Fruit fly (Drosophila melanogaster): ENCODE results near the gene Fie.

Gene Fie

DNA sequence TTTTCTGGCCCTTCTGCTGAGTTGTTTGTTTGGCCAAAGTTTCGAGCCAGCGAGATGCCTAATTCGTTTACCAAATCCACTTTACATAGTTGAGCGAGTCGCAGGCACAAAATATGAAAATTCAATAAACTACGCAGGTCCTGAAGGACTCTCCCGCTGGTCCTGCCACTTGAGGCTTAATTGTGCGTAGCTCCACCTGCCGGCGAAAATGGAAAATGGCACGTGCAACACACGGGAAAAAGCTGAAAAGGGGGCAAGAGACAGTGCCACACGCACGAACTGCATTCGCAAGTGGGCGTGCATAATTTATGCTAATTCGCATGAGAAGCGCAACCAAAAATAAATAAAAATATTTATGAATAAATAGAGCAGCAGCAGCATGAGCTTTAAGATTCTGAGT lies 6.4 kb upstream of the Fie start:
- TF ChIP-seq gl (tag; optimal IDR thresholded peaks at IDR 0.05) (no peak), CG8301 (tag; optimal IDR thresholded peaks at IDR 0.05) (no peak), CG12605 (GFP tag; IDR thresholded peaks at IDR 0.05) (no peak), CG10348 (GFP tag; IDR thresholded peaks at IDR 0.05) (no peak), Pif1A (GFP tag; optimal IDR thresholded peaks at IDR 0.05) (no peak), CG32121 (GFP tag; IDR thresholded peaks at IDR 0.05) (no peak), CG8159 (tag; optimal IDR thresholded peaks at IDR 0.05) (no peak), fd96Ca (GFP tag; IDR thresholded peaks at IDR 0.05) (no peak), CG34367 (tag; optimal IDR thresholded peaks at IDR 0.05) (no peak), CG4496 (GFP tag; IDR thresholded peaks at IDR 0.05) (no peak), CG17806 (tag; optimal IDR thresholded peaks at IDR 0.05) (no peak), D1 (tag; optimal IDR thresholded peaks at IDR 0.05) (no peak), Snoo (tag; optimal IDR thresholded peaks at IDR 0.05) (no peak), CG15710 (tag; optimal IDR thresholded peaks at IDR 0.05) (no peak), Pif1B (GFP tag; optimal IDR thresholded peaks at IDR 0.05) (no peak), CG14655 (GFP tag; optimal IDR thresholded peaks at IDR 0.05) (no peak)

DNA sequence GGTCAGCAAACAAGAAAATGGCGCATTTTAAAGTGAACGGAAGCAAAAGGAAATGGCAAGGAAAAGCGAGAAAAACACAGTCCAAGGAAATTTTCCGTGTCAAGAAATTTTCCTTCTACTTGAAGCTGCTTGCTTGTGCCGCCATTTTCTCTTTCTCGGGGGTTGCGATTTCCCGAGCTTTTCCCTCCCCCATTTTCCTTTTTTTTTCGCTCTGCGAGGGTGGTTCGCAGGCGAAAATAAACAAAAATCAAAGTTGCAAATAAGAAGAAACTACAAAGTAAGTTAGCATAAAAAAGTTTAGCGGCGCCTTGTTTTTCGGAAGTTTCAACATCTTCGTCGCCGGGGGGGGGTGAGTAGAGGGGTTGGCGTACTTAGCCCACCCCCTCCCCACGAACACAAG lies 5.0 kb upstream of the Fie start:
- TF ChIP-seq Pif1A (GFP tag; optimal IDR thresholded peaks at IDR 0.05), result no peak
- no peak for TF ChIP-seq CG14655 (GFP tag; optimal IDR thresholded peaks at IDR 0.05)
- no peak for TF ChIP-seq rn (GFP tag; IDR thresholded peaks at IDR 0.05)
- TF ChIP-seq CG12605 (GFP tag; IDR thresholded peaks at IDR 0.05), result no peak
- no peak for TF ChIP-seq CG34367 (tag; optimal IDR thresholded peaks at IDR 0.05)
- no peak for TF ChIP-seq CG8159 (tag; optimal IDR thresholded peaks at IDR 0.05)
- TF ChIP-seq CG32121 (GFP tag; IDR thresholded peaks at IDR 0.05), result no peak
- no peak for TF ChIP-seq EcR (GFP tag; optimal IDR thresholded peaks at IDR 0.05)
- no peak for TF ChIP-seq Pif1B (GFP tag; optimal IDR thresholded peaks at IDR 0.05)
- no peak for TF ChIP-seq Snoo (tag; optimal IDR thresholded peaks at IDR 0.05)

- peak; percentile 18 for TF ChIP-seq Pif1B (GFP tag; optimal IDR thresholded peaks at IDR 0.05)
- peak; percentile 47 for TF ChIP-seq CG15710 (tag; optimal IDR thresholded peaks at IDR 0.05)
- TF ChIP-seq CG9948 (tag; optimal IDR thresholded peaks at IDR 0.05), result peak; percentile 43
- TF ChIP-seq CG14655 (GFP tag; optimal IDR thresholded peaks at IDR 0.05), result peak; percentile 66
- no peak for TF ChIP-seq D1 (tag; optimal IDR thresholded peaks at IDR 0.05)
- TF ChIP-seq CG32121 (GFP tag; IDR thresholded peaks at IDR 0.05), result no peak
- peak; percentile 32 for TF ChIP-seq CG34367 (tag; optimal IDR thresholded peaks at IDR 0.05)
- TF ChIP-seq CG8159 (tag; optimal IDR thresholded peaks at IDR 0.05), result peak; percentile 57
- TF ChIP-seq CG17806 (tag; optimal IDR thresholded peaks at IDR 0.05), result peak; percentile 50
- no peak for TF ChIP-seq CG13204 (GFP tag; optimal IDR thresholded peaks at IDR 0.05)
- TF ChIP-seq CG10348 (GFP tag; IDR thresholded peaks at IDR 0.05), result no peak
- no peak for TF ChIP-seq CG12605 (GFP tag; IDR thresholded peaks at IDR 0.05)
- peak; percentile 57 for TF ChIP-seq CG8301 (tag; optimal IDR thresholded peaks at IDR 0.05)
Observed at dm6 chr3L:3890860-3891259, 1.5 kb upstream of the Fie start.

- TF ChIP-seq CG14655 (GFP tag; optimal IDR thresholded peaks at IDR 0.05) (no peak), gl (tag; optimal IDR thresholded peaks at IDR 0.05) (no peak), CG15710 (tag; optimal IDR thresholded peaks at IDR 0.05) (no peak), EcR (GFP tag; optimal IDR thresholded peaks at IDR 0.05) (no peak), CG13204 (GFP tag; optimal IDR thresholded peaks at IDR 0.05) (no peak), Pif1B (GFP tag; optimal IDR thresholded peaks at IDR 0.05) (no peak), CG32121 (GFP tag; IDR thresholded peaks at IDR 0.05) (no peak), CG17806 (tag; optimal IDR thresholded peaks at IDR 0.05) (no peak), fd96Ca (GFP tag; IDR thresholded peaks at IDR 0.05) (no peak), CG10348 (GFP tag; IDR thresholded peaks at IDR 0.05) (no peak), CG8301 (tag; optimal IDR thresholded peaks at IDR 0.05) (no peak), Snoo (tag; optimal IDR thresholded peaks at IDR 0.05) (no peak), D1 (tag; optimal IDR thresholded peaks at IDR 0.05) (no peak), CG9948 (tag; optimal IDR thresholded peaks at IDR 0.05) (no peak)
Observed at dm6 chr3L:3894413-3894812, 2.0 kb downstream of the Fie start.

DNA sequence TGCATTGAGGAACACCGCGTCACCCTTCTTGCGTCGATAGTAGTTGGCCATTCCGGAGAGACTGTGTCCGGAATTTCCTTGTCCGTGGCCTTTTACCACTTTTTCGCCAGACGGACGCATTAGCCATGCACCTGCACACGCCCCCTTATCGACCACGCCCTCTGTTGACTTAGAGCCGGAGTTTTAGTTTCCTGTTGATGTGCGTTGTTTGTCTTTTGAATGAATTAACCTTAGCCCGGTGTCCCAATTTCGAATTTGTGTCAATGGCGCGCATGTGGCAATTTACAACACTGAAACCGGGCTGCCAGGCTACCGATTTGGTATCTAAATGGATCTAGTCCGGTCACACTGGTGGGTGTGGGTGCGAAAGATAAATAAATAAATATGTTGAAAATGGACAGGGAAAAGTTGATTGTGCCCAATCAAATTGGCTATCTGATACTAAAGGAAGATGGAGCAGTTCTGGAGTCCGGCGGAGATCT lies 4.2 kb downstream of the Fie start, which contains the start of the genes Gr63a and Lamtor4:
Gr63a (minus strand) TSS at position 51 of the 482 bp plus-strand sequence.
Lamtor4 (plus strand) TSS at position 348 of the 482 bp plus-strand sequence.
- no peak for TF ChIP-seq CG8301 (tag; optimal IDR thresholded peaks at IDR 0.05)
- peak; percentile 17 for TF ChIP-seq Snoo (tag; optimal IDR thresholded peaks at IDR 0.05)
- TF ChIP-seq rn (GFP tag; IDR thresholded peaks at IDR 0.05), result no peak
- 0 out of 2 replicates have a peak, but pooled peaks have one; percentile 17 for TF ChIP-seq CG32121 (GFP tag; IDR thresholded peaks at IDR 0.05)

DNA sequence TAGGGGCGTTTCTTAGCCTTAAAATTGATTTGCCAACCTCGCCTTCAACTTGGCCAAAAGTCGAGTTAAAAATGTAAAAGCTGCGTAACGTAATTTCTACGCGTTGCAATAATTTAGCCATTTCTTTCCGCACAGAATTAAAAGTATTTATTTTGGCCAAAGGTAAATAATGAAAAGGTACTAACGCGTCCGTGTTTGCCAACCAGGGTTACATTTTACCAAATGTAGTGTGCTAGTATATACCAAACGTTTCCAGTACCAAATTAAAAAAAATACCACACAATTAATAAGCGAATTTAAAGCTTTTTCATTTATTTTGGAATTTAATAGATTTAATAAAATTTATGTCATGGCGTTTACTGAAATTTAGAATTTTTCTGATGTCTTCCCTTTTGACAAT lies 6.6 kb downstream of the Fie start, which contains the start of gene Ccz1:
Ccz1 (minus strand) TSS at position 179 of the 400 bp plus-strand sequence.
- TF ChIP-seq CG8159 (tag; optimal IDR thresholded peaks at IDR 0.05), result peak; percentile 17
- TF ChIP-seq fd96Ca (GFP tag; IDR thresholded peaks at IDR 0.05), result no peak
- TF ChIP-seq CG17806 (tag; optimal IDR thresholded peaks at IDR 0.05), result no peak
- TF ChIP-seq Snoo (tag; optimal IDR thresholded peaks at IDR 0.05), result no peak
- TF ChIP-seq CG12605 (GFP tag; IDR thresholded peaks at IDR 0.05), result no peak
- TF ChIP-seq Pif1B (GFP tag; optimal IDR thresholded peaks at IDR 0.05), result no peak
- no peak for TF ChIP-seq CG32121 (GFP tag; IDR thresholded peaks at IDR 0.05)
- TF ChIP-seq gl (tag; optimal IDR thresholded peaks at IDR 0.05), result no peak

DNA sequence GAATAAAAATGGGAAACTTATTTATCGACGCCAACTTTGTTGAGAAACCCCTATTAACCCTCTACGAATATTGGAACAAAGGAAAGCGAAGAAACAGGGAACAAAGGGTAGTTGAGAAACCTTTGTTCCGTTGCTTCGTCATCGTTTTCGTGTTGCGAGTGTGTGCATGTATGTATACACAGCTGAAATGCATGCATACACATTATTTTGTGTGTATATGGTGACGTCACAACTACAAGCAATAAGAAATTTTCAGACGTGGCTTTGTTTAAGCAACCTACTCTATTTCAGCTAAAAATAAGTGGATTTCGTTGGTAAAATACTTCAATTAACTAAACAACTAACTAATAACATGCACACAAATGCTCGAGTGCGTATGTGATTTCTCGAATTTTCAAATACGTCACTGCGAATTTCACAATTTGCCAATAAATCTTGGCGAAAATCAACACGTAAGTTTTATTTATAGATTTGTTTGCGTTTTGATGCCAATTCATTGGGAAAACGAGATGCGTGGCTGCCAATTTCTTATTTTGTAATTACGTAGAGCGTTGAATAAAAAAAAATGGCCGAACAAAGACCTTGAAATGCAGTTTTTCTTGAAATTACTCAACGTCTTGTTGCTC lies 9.6 kb downstream of the Fie start:
- TF ChIP-seq EcR (GFP tag; optimal IDR thresholded peaks at IDR 0.05), result no peak
- TF ChIP-seq Ets98B (GFP tag; IDR thresholded peaks at IDR 0.05), result no peak
- TF ChIP-seq CG32121 (GFP tag; IDR thresholded peaks at IDR 0.05), result no peak
- no peak for TF ChIP-seq fd96Ca (GFP tag; IDR thresholded peaks at IDR 0.05)
- no peak for TF ChIP-seq Snoo (tag; optimal IDR thresholded peaks at IDR 0.05)
- TF ChIP-seq CG8159 (tag; optimal IDR thresholded peaks at IDR 0.05), result no peak
- TF ChIP-seq CG8301 (tag; optimal IDR thresholded peaks at IDR 0.05), result peak; percentile 14
- TF ChIP-seq CG9948 (tag; optimal IDR thresholded peaks at IDR 0.05), result no peak
- TF ChIP-seq gl (tag; optimal IDR thresholded peaks at IDR 0.05), result peak; percentile 67
- peak; percentile 7 for TF ChIP-seq CG34367 (tag; optimal IDR thresholded peaks at IDR 0.05)
- no peak for TF ChIP-seq CG14655 (GFP tag; optimal IDR thresholded peaks at IDR 0.05)
- no peak for TF ChIP-seq CG12605 (GFP tag; IDR thresholded peaks at IDR 0.05)
- no peak for TF ChIP-seq CG10348 (GFP tag; IDR thresholded peaks at IDR 0.05)
- TF ChIP-seq D1 (tag; optimal IDR thresholded peaks at IDR 0.05), result no peak
- peak; percentile 5 for TF ChIP-seq CG13204 (GFP tag; optimal IDR thresholded peaks at IDR 0.05)
